Fruit fly (Drosophila melanogaster) whole organism, adult: Measurements from ENCODE around the gene CG31342.

Experiments
- CG12768 ChIP-seq: fragments of 200-800 bp; sonication (Bioruptor generic); optimal IDR thresholded peaks from 2 replicates; lab custom pipeline; 2017; ENCODE audit warnings: missing biosample characterization, missing genetic modification characterization, mild to moderate bottlenecking, moderate library complexity, missing genetic modification reagents
- CG5204 ChIP-seq: fragments of 200-800 bp; sonication (Bioruptor generic); optimal IDR thresholded peaks from 2 replicates; lab custom pipeline; 2016; ENCODE audit warnings: missing biosample characterization, missing genetic modification characterization
- Crg-1 ChIP-seq: fragments of 200-800 bp; sonication (Bioruptor generic); optimal IDR thresholded peaks from 2 replicates; lab custom pipeline; 2016; ENCODE audit warnings: missing biosample characterization, missing genetic modification characterization
- cic ChIP-seq: fragments of 200-800 bp; sonication (Bioruptor generic); optimal IDR thresholded peaks from 2 replicates; lab custom pipeline; 2017; ENCODE audit warnings: missing biosample characterization, mild to moderate bottlenecking, missing genetic modification characterization, moderate library complexity
- cnc ChIP-seq, 2 experiments: fragments of >200 bp; optimal IDR thresholded peaks; 2 replicates each; lab custom pipeline; 2017
- pad ChIP-seq: fragments of 200-800 bp; sonication (Bioruptor generic); optimal IDR thresholded peaks from 3 replicates; lab custom pipeline; 2017; ENCODE audit warnings: missing biosample characterization, missing genetic modification characterization, mild to moderate bottlenecking, moderate library complexity, missing genetic modification reagents
- tj ChIP-seq: fragments of 200-800 bp; sonication (Bioruptor generic); optimal IDR thresholded peaks from 3 replicates; lab custom pipeline; 2017; ENCODE audit warnings: missing biosample characterization, mild to moderate bottlenecking, missing genetic modification characterization, moderate library complexity

DNA sequence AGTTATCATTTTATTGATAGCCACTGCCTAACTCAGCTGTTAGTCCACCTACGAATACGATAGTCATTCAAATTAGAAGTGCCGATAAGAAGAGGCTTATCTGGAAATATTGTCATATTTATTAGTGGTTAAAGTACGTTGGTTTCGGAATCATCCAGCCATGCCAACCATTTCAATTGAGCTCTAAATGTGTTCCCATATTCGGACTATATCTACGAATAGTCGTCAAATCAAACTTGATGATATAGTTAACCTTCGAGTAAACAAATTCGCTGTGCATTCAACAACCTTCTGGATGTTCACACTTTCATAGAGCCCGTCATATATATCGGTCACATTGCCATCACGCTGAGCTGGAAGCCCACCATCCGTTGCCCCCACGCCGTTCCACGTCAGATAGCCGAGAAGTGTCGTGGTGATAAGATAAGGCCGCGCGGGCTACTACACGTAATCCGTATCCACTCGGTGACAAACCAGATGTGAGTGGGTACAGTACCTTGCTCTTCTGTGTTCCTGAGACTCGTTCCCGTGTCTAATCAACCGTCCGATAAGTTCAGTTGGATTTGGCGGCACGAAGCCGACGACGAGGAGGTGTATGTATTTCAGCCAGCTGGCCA, 32.6 kb downstream of the CG31342 start:
- TF ChIP-seq cnc (optimal IDR thresholded peaks at IDR 0.05; lab: Kevin White, UChicago): no peak
- no peak for TF ChIP-seq pad (GFP tag; lab: Kevin White, UChicago)
- no peak for TF ChIP-seq tj (GFP tag; lab: Kevin White, UChicago)
- no peak for TF ChIP-seq Crg-1 (GFP tag; lab: Kevin White, UChicago)
- TF ChIP-seq CG12768 (GFP tag; lab: Kevin White, UChicago): no peak
- no peak for TF ChIP-seq CG5204
- peak; percentile 42 for TF ChIP-seq cic (GFP tag; lab: Kevin White, UChicago)
